Fruit fly (Drosophila melanogaster) whole organism, prepupa: Measurements from ENCODE around the gene CG34376.
A peak's percentile ranks its signal among the peaks of the same experiment; 100 is the strongest.

Experiments
- Blimp-1 ChIP-seq: fragments of 200-800 bp; sonication (Bioruptor generic); optimal IDR thresholded peaks from 3 replicates; lab custom pipeline; 2017; ENCODE audit warnings: missing biosample characterization, missing genetic modification characterization, mild to moderate bottlenecking, moderate library complexity, missing genetic modification reagents
- CG10631 ChIP-seq: fragments of 200-800 bp; sonication (Bioruptor generic); optimal IDR thresholded peaks from 2 replicates; lab custom pipeline; 2016; ENCODE audit warnings: missing biosample characterization, missing genetic modification characterization
- CG10669 ChIP-seq: fragments of 200-800 bp; sonication (Bioruptor generic); optimal IDR thresholded peaks from 3 replicates; lab custom pipeline; 2018; ENCODE audit warnings: missing biosample characterization, mild to moderate bottlenecking, missing genetic modification characterization, moderate library complexity
- CG11294 ChIP-seq: fragments of 200-800 bp; sonication (Bioruptor generic); IDR thresholded peaks from 2 replicates; pipeline ENCODE4 v1.3.6; 2022; ENCODE audit warnings: missing biosample characterization, missing genetic modification characterization
- CG11902 ChIP-seq: fragments of 200-800 bp; sonication (Bioruptor generic); optimal IDR thresholded peaks from 3 replicates; lab custom pipeline; 2016; ENCODE audit warnings: missing biosample characterization, missing genetic modification characterization
- CG15336 ChIP-seq: fragments of 200-800 bp; sonication (Bioruptor generic); IDR thresholded peaks from 2 replicates; pipeline ENCODE4 v1.3.6; 2022; ENCODE audit warnings: missing biosample characterization, missing genetic modification characterization
- CG1621 ChIP-seq: fragments of 200-800 bp; sonication (Bioruptor generic); optimal IDR thresholded peaks from 3 replicates; lab custom pipeline; 2018; ENCODE audit warnings: missing biosample characterization, mild to moderate bottlenecking, missing genetic modification characterization
- CG16779 ChIP-seq: fragments of 200-800 bp; sonication (Bioruptor generic); optimal IDR thresholded peaks from 3 replicates; lab custom pipeline; 2017; ENCODE audit warnings: missing biosample characterization, mild to moderate bottlenecking, missing genetic modification characterization
- CG3032 ChIP-seq: fragments of 200-800 bp; optimal IDR thresholded peaks from 2 replicates; lab custom pipeline; 2019; ENCODE audit warnings: missing biosample characterization, mild to moderate bottlenecking, missing genetic modification characterization, moderate library complexity
- CG31627 ChIP-seq: fragments of 200-800 bp; sonication (Bioruptor generic); optimal IDR thresholded peaks from 3 replicates; lab custom pipeline; 2016; ENCODE audit warnings: missing biosample characterization, missing genetic modification characterization
- CG34406 ChIP-seq: fragments of 200-800 bp; sonication (Bioruptor generic); optimal IDR thresholded peaks from 3 replicates; lab custom pipeline; 2016; ENCODE audit warnings: missing biosample characterization, missing genetic modification characterization
- CG4318 ChIP-seq: fragments of 200-800 bp; sonication (Bioruptor generic); optimal IDR thresholded peaks from 3 replicates; lab custom pipeline; 2017; ENCODE audit warnings: missing biosample characterization, mild to moderate bottlenecking, missing genetic modification characterization
- CG6163 ChIP-seq: fragments of 200-800 bp; sonication (Bioruptor generic); IDR thresholded peaks from 3 replicates; pipeline ENCODE4 v1.3.6; 2022; ENCODE audit warnings: missing biosample characterization, missing genetic modification characterization
- CG6792 ChIP-seq: fragments of 200-800 bp; sonication (Bioruptor generic); optimal IDR thresholded peaks from 3 replicates; lab custom pipeline; 2016; ENCODE audit warnings: missing biosample characterization, missing genetic modification characterization
- CG6854 ChIP-seq: fragments of 200-800 bp; sonication (Bioruptor generic); optimal IDR thresholded peaks from 2 replicates; lab custom pipeline; 2017; ENCODE audit warnings: missing biosample characterization, mild to moderate bottlenecking, missing genetic modification characterization
- CG8119 ChIP-seq: fragments of 200-800 bp; sonication (Bioruptor generic); IDR thresholded peaks from 3 replicates; pipeline ENCODE4 v1.3.6; 2022; ENCODE audit warnings: missing biosample characterization, missing genetic modification characterization
- CG8319 ChIP-seq: fragments of 200-800 bp; sonication (Bioruptor generic); optimal IDR thresholded peaks from 3 replicates; lab custom pipeline; 2016; ENCODE audit warnings: missing biosample characterization, missing genetic modification characterization
- CG8632 ChIP-seq: fragments of 200-800 bp; sonication (Bioruptor generic); optimal IDR thresholded peaks from 3 replicates; lab custom pipeline; 2016; ENCODE audit warnings: missing biosample characterization, missing genetic modification characterization
- Eip78C ChIP-seq: fragments of 200-800 bp; sonication (Bioruptor generic); peaks from one replicate; lab custom pipeline; 2016; ENCODE audit warnings: missing biosample characterization, missing genetic modification characterization
- Eip93F ChIP-seq: fragments of 200-800 bp; sonication (Bioruptor generic); optimal IDR thresholded peaks from 2 replicates; lab custom pipeline; 2016; ENCODE audit warnings: missing biosample characterization, mild to moderate bottlenecking, missing genetic modification characterization
- Ets21C ChIP-seq: fragments of 200-800 bp; sonication (Bioruptor generic); optimal IDR thresholded peaks from 3 replicates; lab custom pipeline; 2016; ENCODE audit warnings: missing biosample characterization, missing genetic modification characterization
- Gug ChIP-seq: fragments of 200-800 bp; sonication (Bioruptor generic); IDR thresholded peaks from 2 replicates; pipeline ENCODE4 v1.3.6; 2022; ENCODE audit warnings: missing biosample characterization, missing genetic modification characterization
- Hr38 ChIP-seq: sonication (Bioruptor generic); optimal IDR thresholded peaks from 2 replicates; lab custom pipeline; 2016; ENCODE audit warnings: missing biosample characterization, missing genetic modification characterization
- Hr39 ChIP-seq: fragments of 200-800 bp; sonication (Bioruptor generic); optimal IDR thresholded peaks from 2 replicates; lab custom pipeline; 2016; ENCODE audit warnings: missing biosample characterization, missing genetic modification characterization
- Hr4 ChIP-seq: fragments of 200-800 bp; sonication (Bioruptor generic); optimal IDR thresholded peaks from 3 replicates; lab custom pipeline; 2016; ENCODE audit warnings: missing biosample characterization, missing genetic modification characterization
- Lpt ChIP-seq: fragments of 200-800 bp; sonication (Bioruptor generic); optimal IDR thresholded peaks from 3 replicates; lab custom pipeline; 2016; ENCODE audit warnings: missing biosample characterization, missing genetic modification characterization
- OdsH ChIP-seq: fragments of 200-800 bp; sonication (Bioruptor generic); optimal IDR thresholded peaks from 3 replicates; lab custom pipeline; 2016; ENCODE audit warnings: missing biosample characterization, missing genetic modification characterization
- Smox ChIP-seq: fragments of 200-800 bp; sonication (Bioruptor generic); optimal IDR thresholded peaks from 3 replicates; lab custom pipeline; 2016; ENCODE audit warnings: missing biosample characterization, missing genetic modification characterization
- Sox102F ChIP-seq: fragments of 200-800 bp; sonication (Bioruptor generic); optimal IDR thresholded peaks from 2 replicates; lab custom pipeline; 2016; ENCODE audit warnings: missing biosample characterization, mild to moderate bottlenecking, missing genetic modification characterization
- Sox14 ChIP-seq: fragments of 200-800 bp; sonication (Bioruptor generic); optimal IDR thresholded peaks from 3 replicates; lab custom pipeline; 2016; ENCODE audit warnings: missing biosample characterization, missing genetic modification characterization
- Sox15 ChIP-seq: fragments of 200-800 bp; sonication (Bioruptor generic); optimal IDR thresholded peaks from 3 replicates; lab custom pipeline; 2016; ENCODE audit warnings: missing biosample characterization, missing genetic modification characterization
- achi ChIP-seq: fragments of 200-800 bp; sonication (Bioruptor generic); optimal IDR thresholded peaks from 3 replicates; lab custom pipeline; 2016; ENCODE audit warnings: missing biosample characterization, missing genetic modification characterization
- acj6 ChIP-seq: fragments of 200-800 bp; sonication (Bioruptor generic); optimal IDR thresholded peaks from 3 replicates; lab custom pipeline; 2016; ENCODE audit warnings: missing biosample characterization, missing genetic modification characterization
- cyc ChIP-seq: fragments of 200-800 bp; sonication (Bioruptor generic); optimal IDR thresholded peaks from 3 replicates; lab custom pipeline; 2016; ENCODE audit warnings: missing biosample characterization, missing genetic modification characterization
- dac ChIP-seq: fragments of 200-800 bp; sonication (Bioruptor generic); optimal IDR thresholded peaks from 2 replicates; lab custom pipeline; 2017; ENCODE audit warnings: missing biosample characterization, mild to moderate bottlenecking, missing genetic modification characterization
- dsx ChIP-seq: fragments of 200-800 bp; optimal IDR thresholded peaks from 3 replicates; lab custom pipeline; 2019; ENCODE audit warnings: missing biosample characterization, mild to moderate bottlenecking, missing genetic modification characterization, moderate library complexity; ENCODE audit not compliant: poor library complexity, severe bottlenecking
- eg ChIP-seq: fragments of 200-800 bp; sonication (Bioruptor generic); IDR thresholded peaks from 3 replicates; pipeline ENCODE4 v1.3.6; 2022; ENCODE audit warnings: missing biosample characterization, missing genetic modification characterization
- esn ChIP-seq: fragments of 200-800 bp; sonication (Bioruptor generic); optimal IDR thresholded peaks from 2 replicates; lab custom pipeline; 2016; ENCODE audit warnings: missing biosample characterization, mild to moderate bottlenecking, missing genetic modification characterization, moderate library complexity
- fd59A ChIP-seq: fragments of 200-800 bp; sonication (Bioruptor generic); optimal IDR thresholded peaks from 2 replicates; lab custom pipeline; 2017; ENCODE audit warnings: missing biosample characterization, mild to moderate bottlenecking, missing genetic modification characterization, missing genetic modification reagents
- fkh ChIP-seq: fragments of 200-800 bp; sonication (Bioruptor generic); optimal IDR thresholded peaks from 3 replicates; lab custom pipeline; 2017; ENCODE audit warnings: missing biosample characterization, mild to moderate bottlenecking, missing genetic modification characterization, moderate library complexity
- lz ChIP-seq: fragments of 200-800 bp; sonication (Bioruptor generic); optimal IDR thresholded peaks from 3 replicates; lab custom pipeline; 2016; ENCODE audit warnings: missing biosample characterization, missing genetic modification characterization
- net ChIP-seq: fragments of 200-800 bp; sonication (Bioruptor generic); optimal IDR thresholded peaks from 3 replicates; lab custom pipeline; 2016; ENCODE audit warnings: missing biosample characterization, missing genetic modification characterization
- pdm3 ChIP-seq: fragments of 200-800 bp; sonication (Bioruptor generic); optimal IDR thresholded peaks from 3 replicates; lab custom pipeline; 2016; ENCODE audit warnings: missing biosample characterization, missing genetic modification characterization
- salr ChIP-seq, 2 experiments: fragments of 200-800 bp; sonication (Bioruptor generic); optimal IDR thresholded peaks; 3 replicates each; lab custom pipeline; 2016 to 2018; ENCODE audit warnings: missing biosample characterization in 2 of 2, missing genetic modification characterization in 2 of 2, mild to moderate bottlenecking in 1 of 2
- ss ChIP-seq, 2 experiments: fragments of 200-800 bp; sonication (Bioruptor generic); optimal IDR thresholded peaks; 2 replicates in 1 of 2; 3 replicates in 1 of 2; lab custom pipeline; 2017 to 2018; ENCODE audit warnings: mild to moderate bottlenecking in 2 of 2, missing biosample characterization in 2 of 2, missing genetic modification characterization in 2 of 2, moderate library complexity in 1 of 2
- svp ChIP-seq: fragments of 200-800 bp; sonication (Bioruptor generic); peaks from one replicate; lab custom pipeline; 2016; ENCODE audit warnings: missing biosample characterization, missing genetic modification characterization
- topi ChIP-seq: fragments of 200-800 bp; sonication (Bioruptor generic); optimal IDR thresholded peaks from 3 replicates; lab custom pipeline; 2016; ENCODE audit warnings: missing biosample characterization, missing genetic modification characterization
- vri ChIP-seq: fragments of 200-800 bp; sonication (Bioruptor generic); optimal IDR thresholded peaks from 3 replicates; lab custom pipeline; 2016; ENCODE audit warnings: missing biosample characterization, mild to moderate bottlenecking, missing genetic modification characterization

The CG34376 gene

dm6 chr3R:22446493-22446892 lies 1.4 kb upstream of the CG34376 start, which contains the start of gene CG12499:
Gene CG12499, minus strand, starts transcription at chr3R:22446587.
- TF ChIP-seq cyc (GFP tag; lab: Kevin White, UChicago) (no peak), Eip93F (GFP tag; lab: Kevin White, UChicago) (no peak)

DNA sequence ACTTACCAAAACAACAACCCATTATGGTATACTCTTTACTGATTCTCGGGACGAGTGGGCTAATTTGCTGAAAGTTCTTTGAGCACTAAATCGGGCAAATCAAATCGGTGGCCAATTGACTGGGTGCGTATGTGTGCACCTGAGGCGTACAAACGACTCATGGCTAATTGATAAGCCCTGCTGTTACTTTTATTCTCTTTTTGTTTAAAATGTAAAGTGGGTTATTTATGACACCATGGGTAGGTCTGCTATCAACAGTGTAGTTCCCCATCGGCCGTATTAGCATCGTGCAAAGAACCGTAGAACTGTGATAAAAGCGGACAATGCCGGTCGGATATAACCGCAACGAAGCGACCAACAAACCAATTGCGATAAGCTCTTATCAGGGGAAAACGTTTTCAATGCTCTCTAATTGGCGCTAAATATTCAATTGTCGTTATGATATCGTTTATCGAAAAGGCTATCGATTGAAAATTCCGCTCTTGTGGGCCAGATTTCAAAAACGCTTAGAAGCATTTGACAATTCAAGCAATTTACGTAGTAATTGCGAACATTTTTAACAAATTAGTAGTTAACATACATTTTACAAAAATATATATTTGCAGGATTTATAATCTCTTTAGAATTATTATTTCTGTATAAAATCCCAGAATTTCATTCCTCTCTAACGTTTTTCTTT lies 565 bp upstream of the CG34376 start, which contains the start of gene CG34288:
CG34288 (minus strand) TSS at position 69 of the 679 bp plus-strand sequence.
- TF ChIP-seq Sox102F (GFP tag; lab: Kevin White, UChicago) = no peak
- peak; percentile 2 for TF ChIP-seq Blimp-1 (GFP tag; lab: Kevin White, UChicago)
- no peak for TF ChIP-seq achi (GFP tag; lab: Kevin White, UChicago)
- no peak for TF ChIP-seq eg (GFP tag; lab: Robert Waterston, UW)
- TF ChIP-seq lz (GFP tag; lab: Kevin White, UChicago) = peak; percentile 32
- TF ChIP-seq Smox (GFP tag; lab: Kevin White, UChicago) = no peak
- no peak for TF ChIP-seq fd59A (GFP tag; lab: Kevin White, UChicago)
- TF ChIP-seq Eip78C (GFP tag; lab: Kevin White, UChicago) = no peak
- no peak for TF ChIP-seq dsx (GFP tag; lab: Kevin White, UChicago)
- TF ChIP-seq Hr4 (GFP tag; lab: Kevin White, UChicago) = no peak
- no peak for TF ChIP-seq pdm3 (GFP tag; lab: Kevin White, UChicago)
- TF ChIP-seq esn (GFP tag; lab: Kevin White, UChicago) = peak; percentile 35
- no peak for TF ChIP-seq CG6792 (GFP tag; lab: Kevin White, UChicago)
- TF ChIP-seq CG8319 (GFP tag; lab: Kevin White, UChicago) = no peak
- TF ChIP-seq Ets21C = no peak
- TF ChIP-seq CG3032 (tag; lab: Kevin White, UChicago) = no peak
- TF ChIP-seq CG15336 (GFP tag; lab: Robert Waterston, UW) = peak; percentile 75
- TF ChIP-seq CG34406 = no peak
- TF ChIP-seq Sox15 (GFP tag; lab: Kevin White, UChicago) = no peak
- TF ChIP-seq CG11294 = no peak
- TF ChIP-seq CG31627 (GFP tag; lab: Kevin White, UChicago) = peak; percentile 19
- no peak for TF ChIP-seq CG16779 (tag; lab: Kevin White, UChicago)
- TF ChIP-seq acj6 (GFP tag; lab: Kevin White, UChicago) = peak; percentile 31
- peak; percentile 21 for TF ChIP-seq Eip93F (GFP tag; lab: Kevin White, UChicago)
- no peak for TF ChIP-seq topi (GFP tag; lab: Kevin White, UChicago)
- no peak for TF ChIP-seq dac (GFP tag; lab: Kevin White, UChicago)
- no peak for TF ChIP-seq Hr39 (GFP tag; lab: Kevin White, UChicago)
- TF ChIP-seq CG11902 (GFP tag; lab: Kevin White, UChicago) = no peak
- no peak for TF ChIP-seq Gug (GFP tag; lab: Robert Waterston, UW)
- TF ChIP-seq Sox14 (GFP tag; lab: Kevin White, UChicago) = no peak
- TF ChIP-seq CG10631 (GFP tag; lab: Kevin White, UChicago) = no peak
- TF ChIP-seq Hr38 (GFP tag; lab: Kevin White, UChicago) = no peak
- TF ChIP-seq cyc (GFP tag; lab: Kevin White, UChicago) = no peak
- no peak for TF ChIP-seq CG1621 (tag; lab: Kevin White, UChicago)
- TF ChIP-seq CG4318 = no peak
- no peak for TF ChIP-seq svp (GFP tag; lab: Kevin White, UChicago)
- no peak for TF ChIP-seq CG6854
- TF ChIP-seq salr (GFP tag; optimal IDR thresholded peaks at IDR 0.05; lab: Kevin White, UChicago) = no peak
- TF ChIP-seq net = no peak
- TF ChIP-seq vri (GFP tag; lab: Kevin White, UChicago) = no peak
- no peak for TF ChIP-seq ss (GFP tag; optimal IDR thresholded peaks at IDR 0.05; lab: Kevin White, UChicago)
- no peak for TF ChIP-seq CG10669
- no peak for TF ChIP-seq Lpt (GFP tag; lab: Kevin White, UChicago)
- TF ChIP-seq CG6163 (GFP tag; lab: Robert Waterston, UW) = no peak
- no peak for TF ChIP-seq CG8632 (GFP tag; lab: Kevin White, UChicago)
- TF ChIP-seq fkh (GFP tag; lab: Kevin White, UChicago) = no peak
- no peak for TF ChIP-seq OdsH
- no peak; the same call in 2 of the 3 replicates for TF ChIP-seq CG8119 (GFP tag; lab: Robert Waterston, UW)
